Worm (Caenorhabditis elegans): ENCODE results near the gene str-185.

DNA sequence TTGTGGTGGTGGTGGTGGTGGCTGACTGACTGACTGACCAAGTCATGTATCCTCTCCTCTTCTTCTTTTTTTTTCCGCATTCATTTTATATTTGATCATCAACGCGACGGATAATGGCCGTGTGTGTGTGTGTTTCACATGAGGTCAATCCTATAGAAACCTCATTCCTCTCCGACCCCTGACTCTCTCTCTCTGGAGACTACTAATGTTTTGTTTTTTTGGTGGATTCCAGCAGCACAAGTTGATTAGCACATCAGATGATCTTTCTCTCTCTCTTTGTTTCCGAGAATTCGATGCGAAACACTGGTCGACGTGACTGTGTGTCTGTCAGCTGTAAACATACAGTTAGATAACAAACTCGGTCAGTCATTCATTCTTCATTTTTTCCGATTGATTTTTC lies 24.7 kb downstream of the str-185 start, which contains the start of gene Y24D9A.7:
- TF ChIP-seq flt-1 (GFP tag; IDR thresholded peaks at IDR 0.05) (no peak), cog-1 (tag; optimal IDR thresholded peaks at IDR 0.05) (no peak), tab-1 (GFP tag; IDR thresholded peaks at IDR 0.05) (no peak), ztf-23 (GFP tag; IDR thresholded peaks at IDR 0.05) (no peak)

Data from whole organism, midembryonic.